Worm (Caenorhabditis elegans) whole organism, L2 larva: ENCODE measurements around the gene D1079.1.
A peak's percentile ranks its signal among the peaks of the same experiment; 100 is the strongest.

Experiments
- C34F6.9 ChIP-seq: fragments of 150-350 bp; optimal IDR thresholded peaks from 2 replicates; lab custom pipeline; 2014; ENCODE audit warnings: missing biosample characterization, missing genetic modification characterization
- R02D3.7 ChIP-seq: fragments of 150-350 bp; optimal IDR thresholded peaks from 2 replicates; lab custom pipeline; 2014; ENCODE audit warnings: missing biosample characterization, missing genetic modification characterization
- Y55F3AM.14 ChIP-seq: fragments of 200-800 bp; sonication (Bioruptor generic); optimal IDR thresholded peaks from 2 replicates; lab custom pipeline; 2018; ENCODE audit warnings: mild to moderate bottlenecking, missing genetic modification characterization, missing compliant biosample characterization
- ZK546.5 ChIP-seq: sonication (generic microtip); optimal IDR thresholded peaks from 2 replicates; lab custom pipeline; 2017; ENCODE audit warnings: missing biosample characterization, missing genetic modification characterization
- alr-1 ChIP-seq: fragments of 150-350 bp; optimal IDR thresholded peaks from 2 replicates; lab custom pipeline; 2014; ENCODE audit warnings: missing biosample characterization, missing genetic modification characterization
- aly-2 ChIP-seq: fragments of 150-350 bp; optimal IDR thresholded peaks from 2 replicates; lab custom pipeline; 2014; ENCODE audit warnings: missing biosample characterization, missing genetic modification characterization
- ama-1 ChIP-seq: fragments of 150-350 bp; optimal IDR thresholded peaks from 2 replicates; lab custom pipeline; 2018; ENCODE audit warnings: inconsistent platforms
- blmp-1 ChIP-seq: sonication (generic microtip); optimal IDR thresholded peaks from 2 replicates; lab custom pipeline; 2017; ENCODE audit warnings: missing genetic modification characterization, mild to moderate bottlenecking, missing compliant biosample characterization, antibody characterized with exemption, moderate library complexity; ENCODE audit not compliant: insufficient read depth
- ceh-16 ChIP-seq: fragments of 150-350 bp; optimal IDR thresholded peaks from 2 replicates; lab custom pipeline; 2014; ENCODE audit warnings: missing biosample characterization, missing genetic modification characterization
- ceh-82 ChIP-seq: fragments of 150-350 bp; optimal IDR thresholded peaks from 2 replicates; lab custom pipeline; 2014; ENCODE audit warnings: missing biosample characterization, missing genetic modification characterization
- crh-2 ChIP-seq: sonication (generic microtip); optimal IDR thresholded peaks from 2 replicates; lab custom pipeline; 2017; ENCODE audit warnings: missing biosample characterization, missing genetic modification characterization
- dmd-4 ChIP-seq: sonication (generic microtip); optimal IDR thresholded peaks from 2 replicates; lab custom pipeline; 2017; ENCODE audit warnings: missing biosample characterization, missing genetic modification characterization
- egl-27 ChIP-seq: sonication (generic microtip); optimal IDR thresholded peaks from 3 replicates; lab custom pipeline; 2017; ENCODE audit warnings: missing biosample characterization, missing genetic modification reagents, missing genetic modification characterization
- elt-1 ChIP-seq: fragments of 150-350 bp; optimal IDR thresholded peaks from 2 replicates; lab custom pipeline; 2014; ENCODE audit warnings: missing biosample characterization, missing genetic modification characterization
- elt-3 ChIP-seq: sonication (generic microtip); optimal IDR thresholded peaks from 2 replicates; lab custom pipeline; 2017; ENCODE audit warnings: missing biosample characterization, missing genetic modification characterization
- fos-1 ChIP-seq: fragments of 150-350 bp; optimal IDR thresholded peaks from 2 replicates; lab custom pipeline; 2014; ENCODE audit warnings: missing biosample characterization, missing genetic modification characterization
- gmeb-1 ChIP-seq: fragments of 150-350 bp; optimal IDR thresholded peaks from 2 replicates; lab custom pipeline; 2014; ENCODE audit warnings: missing biosample characterization, missing genetic modification characterization
- lin-11 ChIP-seq: fragments of 150-350 bp; sonication (generic microtip); optimal IDR thresholded peaks from 2 replicates; lab custom pipeline; 2014; ENCODE audit warnings: missing biosample characterization, missing genetic modification characterization, inconsistent platforms, mixed read lengths
- lin-13 ChIP-seq: fragments of 150-350 bp; optimal IDR thresholded peaks from 2 replicates; lab custom pipeline; 2014; ENCODE audit warnings: missing biosample characterization, missing genetic modification reagents, missing genetic modification characterization
- lin-39 ChIP-seq: fragments of 150-350 bp; optimal IDR thresholded peaks from 2 replicates; lab custom pipeline; 2014; ENCODE audit warnings: missing biosample characterization, missing genetic modification reagents, missing genetic modification characterization
- lsy-2 ChIP-seq, 2 experiments: fragments of 150-350 bp in 1 of 2; sonication (generic microtip) in 1 of 2; optimal IDR thresholded peaks; 2 replicates each; lab custom pipeline; 2014 to 2017; ENCODE audit warnings: missing biosample characterization in 2 of 2, missing genetic modification characterization in 2 of 2
- mab-5 ChIP-seq: fragments of 150-350 bp; optimal IDR thresholded peaks from 2 replicates; lab custom pipeline; 2014; ENCODE audit warnings: missing biosample characterization, missing genetic modification characterization
- mbf-1 ChIP-seq: sonication (generic microtip); optimal IDR thresholded peaks from 2 replicates; lab custom pipeline; 2017; ENCODE audit warnings: missing biosample characterization, missing genetic modification characterization
- mdl-1 ChIP-seq, 2 experiments: fragments of 150-350 bp in 1 of 2; sonication (generic microtip) in 1 of 2; optimal IDR thresholded peaks; 2 replicates each; lab custom pipeline; 2017; ENCODE audit warnings: missing biosample characterization in 2 of 2, missing genetic modification characterization in 2 of 2
- nhr-10 ChIP-seq: sonication (generic microtip); optimal IDR thresholded peaks from 2 replicates; lab custom pipeline; 2017; ENCODE audit warnings: missing biosample characterization, missing genetic modification characterization
- nhr-11 ChIP-seq: fragments of 150-350 bp; optimal IDR thresholded peaks from 2 replicates; lab custom pipeline; 2014; ENCODE audit warnings: missing biosample characterization, missing genetic modification characterization
- nhr-12 ChIP-seq: fragments of 150-350 bp; optimal IDR thresholded peaks from 2 replicates; lab custom pipeline; 2014; ENCODE audit warnings: missing biosample characterization, missing genetic modification characterization
- nhr-129 ChIP-seq: fragments of 150-350 bp; optimal IDR thresholded peaks from 2 replicates; lab custom pipeline; 2014; ENCODE audit warnings: missing biosample characterization, missing genetic modification characterization
- nhr-21 ChIP-seq: fragments of 150-350 bp; optimal IDR thresholded peaks from 2 replicates; lab custom pipeline; 2014; ENCODE audit warnings: missing biosample characterization, missing genetic modification characterization
- nhr-23 ChIP-seq: fragments of 150-350 bp; optimal IDR thresholded peaks from 2 replicates; lab custom pipeline; 2014; ENCODE audit warnings: missing biosample characterization, missing genetic modification reagents, missing genetic modification characterization
- nhr-237 ChIP-seq: fragments of 150-350 bp; optimal IDR thresholded peaks from 2 replicates; lab custom pipeline; 2014; ENCODE audit warnings: missing biosample characterization, missing genetic modification characterization
- nhr-25 ChIP-seq: fragments of 150-350 bp; sonication (generic microtip); optimal IDR thresholded peaks from 3 replicates; lab custom pipeline; 2014; ENCODE audit warnings: missing biosample characterization, missing genetic modification characterization
- nhr-6 ChIP-seq: fragments of 150-350 bp; optimal IDR thresholded peaks from 2 replicates; lab custom pipeline; 2014; ENCODE audit warnings: missing biosample characterization, missing genetic modification characterization
- nhr-77 ChIP-seq: fragments of 150-350 bp; optimal IDR thresholded peaks from 2 replicates; lab custom pipeline; 2014; ENCODE audit warnings: missing biosample characterization, missing genetic modification characterization
- peb-1 ChIP-seq: fragments of 150-350 bp; optimal IDR thresholded peaks from 2 replicates; lab custom pipeline; 2014; ENCODE audit warnings: missing biosample characterization, missing genetic modification characterization
- sem-4 ChIP-seq: fragments of 150-350 bp; optimal IDR thresholded peaks from 2 replicates; lab custom pipeline; 2014; ENCODE audit warnings: missing biosample characterization, missing genetic modification reagents, missing genetic modification characterization
- skn-1 ChIP-seq: sonication (generic microtip); optimal IDR thresholded peaks from 2 replicates; lab custom pipeline; 2017; ENCODE audit warnings: missing biosample characterization, missing genetic modification characterization
- sma-3 ChIP-seq: sonication (generic microtip); optimal IDR thresholded peaks from 2 replicates; lab custom pipeline; 2016; ENCODE audit warnings: missing genetic modification reagents, missing genetic modification characterization, missing compliant biosample characterization
- sma-9 ChIP-seq, 2 experiments: fragments of 150-350 bp in 1 of 2; sonication (generic microtip) in 1 of 2; optimal IDR thresholded peaks; 2 replicates each; lab custom pipeline; 2014 to 2016; ENCODE audit warnings: missing genetic modification characterization in 2 of 2, mild to moderate bottlenecking in 1 of 2, missing biosample characterization in 1 of 2, missing compliant biosample characterization in 1 of 2, missing genetic modification reagents in 1 of 2, moderate library complexity in 1 of 2
- snpc-4 ChIP-seq: fragments of 150-350 bp; optimal IDR thresholded peaks from 2 replicates; lab custom pipeline; 2014; ENCODE audit warnings: missing biosample characterization, missing genetic modification characterization
- unc-39 ChIP-seq: fragments of 150-350 bp; optimal IDR thresholded peaks from 2 replicates; lab custom pipeline; 2014; ENCODE audit warnings: missing biosample characterization, missing genetic modification characterization
- unc-55 ChIP-seq: fragments of 150-350 bp; sonication (generic microtip); optimal IDR thresholded peaks from 3 replicates; lab custom pipeline; 2014; ENCODE audit warnings: missing biosample characterization, missing genetic modification reagents, missing genetic modification characterization
- unc-62 ChIP-seq: fragments of 150-350 bp; optimal IDR thresholded peaks from 2 replicates; lab custom pipeline; 2014; ENCODE audit warnings: missing biosample characterization, missing genetic modification reagents, missing genetic modification characterization
- zag-1 ChIP-seq: fragments of 150-350 bp; optimal IDR thresholded peaks from 2 replicates; lab custom pipeline; 2014; ENCODE audit warnings: missing biosample characterization, missing genetic modification characterization
- ztf-1 ChIP-seq: fragments of 200-800 bp; sonication (Bioruptor generic); conservative IDR thresholded peaks from 2 replicates; pipeline ENCODE4 v1.3.6; 2022; ENCODE audit warnings: missing genetic modification characterization, missing compliant biosample characterization
- ztf-11 ChIP-seq: sonication (generic microtip); optimal IDR thresholded peaks from 2 replicates; lab custom pipeline; 2017; ENCODE audit warnings: missing biosample characterization, missing genetic modification characterization
- ztf-4 ChIP-seq: fragments of 150-350 bp; optimal IDR thresholded peaks from 2 replicates; lab custom pipeline; 2014; ENCODE audit warnings: missing biosample characterization, missing genetic modification characterization

The D1079.1 gene

ce11 chrX:4453101-4453500 is 50.1 kb downstream of the D1079.1 start:
- TF ChIP-seq nhr-23 (tag; lab: Kevin White, UChicago) (no peak), mbf-1 (no peak), blmp-1 (tag; lab: Kevin White, UChicago) (no peak), dmd-4 (tag; lab: Kevin White, UChicago) (no peak), ztf-1 (no peak), ceh-16 (no peak), elt-1 (tag; lab: Kevin White, UChicago) (no peak), mab-5 (tag; lab: Kevin White, UChicago) (no peak), unc-62 (no peak), nhr-12 (tag; lab: Kevin White, UChicago) (no peak), ZK546.5 (tag; lab: Kevin White, UChicago) (no peak), alr-1 (tag; lab: Kevin White, UChicago) (no peak), nhr-6 (tag; lab: Kevin White, UChicago) (no peak)

ce11 chrX:4453820-4454219 is 50.9 kb downstream of the D1079.1 start, which contains the start of gene F02E8.4:
F02E8.4 (plus strand) TSS chrX:4454120.
- TF ChIP-seq mab-5 (tag; lab: Kevin White, UChicago) = no peak
- no peak for TF ChIP-seq ztf-11 (tag; lab: Kevin White, UChicago)
- TF ChIP-seq blmp-1 (tag; lab: Kevin White, UChicago) = no peak
- TF ChIP-seq nhr-25 (tag; lab: Kevin White, UChicago) = no peak
- TF ChIP-seq peb-1 (tag; lab: Kevin White, UChicago) = no peak
- no peak for TF ChIP-seq unc-39 (tag; lab: Kevin White, UChicago)
- no peak for TF ChIP-seq ama-1

ce11 chrX:4457853-4458322 is 54.9 kb downstream of the D1079.1 start, which contains the start of gene aps-2:
aps-2 (plus strand) TSS chrX:4458272.
- TF ChIP-seq mbf-1 (no peak), nhr-10 (tag; lab: Kevin White, UChicago) (no peak), sma-3 (GFP tag; lab: Kevin White, UChicago) (no peak), lsy-2 (tag; optimal IDR thresholded peaks at IDR 0.05; lab: Kevin White, UChicago) (peak in 1 of 2 experiments; percentile 49), mdl-1 (tag; optimal IDR thresholded peaks at IDR 0.05; lab: Kevin White, UChicago) (peak; percentile 1 to 3), nhr-129 (tag; lab: Kevin White, UChicago) (peak; percentile 65), ztf-11 (tag; lab: Kevin White, UChicago) (no peak), fos-1 (tag; lab: Kevin White, UChicago) (peak; percentile 35), mab-5 (tag; lab: Kevin White, UChicago) (peak; percentile 49), lin-11 (tag; lab: Kevin White, UChicago) (peak; percentile 74), nhr-23 (tag; lab: Kevin White, UChicago) (no peak), elt-3 (tag; lab: Kevin White, UChicago) (no peak), sem-4 (no peak), nhr-12 (tag; lab: Kevin White, UChicago) (no peak), nhr-77 (tag; lab: Kevin White, UChicago) (no peak), zag-1 (no peak), ZK546.5 (tag; lab: Kevin White, UChicago) (no peak), dmd-4 (tag; lab: Kevin White, UChicago) (no peak), elt-1 (tag; lab: Kevin White, UChicago) (no peak), peb-1 (tag; lab: Kevin White, UChicago) (no peak), nhr-11 (no peak), ztf-4 (tag; lab: Kevin White, UChicago) (no peak), ceh-82 (tag; lab: Kevin White, UChicago) (peak; percentile 18), lin-39 (no peak), egl-27 (tag; lab: Kevin White, UChicago) (no peak), nhr-237 (tag; lab: Kevin White, UChicago) (no peak), gmeb-1 (tag; lab: Kevin White, UChicago) (no peak), sma-9 (GFP tag; optimal IDR thresholded peaks at IDR 0.05; lab: Kevin White, UChicago) (peak; percentile 53), sma-9 (tag; optimal IDR thresholded peaks at IDR 0.05; lab: Kevin White, UChicago) (no peak), nhr-6 (tag; lab: Kevin White, UChicago) (no peak), alr-1 (tag; lab: Kevin White, UChicago) (no peak), ceh-16 (peak; percentile 4), nhr-21 (tag; lab: Kevin White, UChicago) (peak; percentile 25), R02D3.7 (tag; lab: Kevin White, UChicago) (peak; percentile 37), snpc-4 (tag; lab: Kevin White, UChicago) (no peak), nhr-25 (tag; lab: Kevin White, UChicago) (no peak), skn-1 (tag; lab: Kevin White, UChicago) (no peak), Y55F3AM.14 (GFP tag; lab: Kevin White, UChicago) (no peak), crh-2 (tag; lab: Kevin White, UChicago) (peak; percentile 68), C34F6.9 (peak; percentile 56), blmp-1 (tag; lab: Kevin White, UChicago) (no peak), ama-1 (no peak), unc-62 (no peak), lin-13 (GFP tag; lab: Kevin White, UChicago) (peak; percentile 60), aly-2 (tag; lab: Kevin White, UChicago) (no peak), unc-55 (peak; percentile 86), ztf-1 (no peak)
